Worm (Caenorhabditis elegans) whole organism, late embryonic: ENCODE data around the gene ZC317.6.

Experiments used
- C08G9.2 ChIP-seq: sonication (generic microtip); optimal IDR thresholded peaks from 2 replicates; lab custom pipeline; 2016; ENCODE audit warnings: mild to moderate bottlenecking, missing genetic modification characterization, moderate library complexity, missing compliant biosample characterization
- pag-3 ChIP-seq: sonication (generic microtip); optimal IDR thresholded peaks from 2 replicates; lab custom pipeline; 2016; ENCODE audit warnings: missing compliant biosample characterization, missing genetic modification characterization, borderline replicate concordance

ce11 chrV:5445839-5446238 is 22.6 kb downstream of the ZC317.6 start, which contains the start of gene F08F3.1:
- TF ChIP-seq C08G9.2 (tag; lab: Kevin White, UChicago), result no peak
- no peak for TF ChIP-seq pag-3 (tag; lab: Kevin White, UChicago)
